Fruit fly (Drosophila melanogaster): ENCODE measurements around the gene bc10.

dm6 chr3L:5556195-5556594 is 8.8 kb upstream of the bc10 start:
- TF ChIP-seq psq (GFP tag; optimal IDR thresholded peaks at IDR 0.05) (no peak), fru (GFP tag; optimal IDR thresholded peaks at IDR 0.05) (no peak), Myc (optimal IDR thresholded peaks at IDR 0.05) (no peak), Dfd (GFP tag; optimal IDR thresholded peaks at IDR 0.05) (no peak), dl (GFP tag; optimal IDR thresholded peaks at IDR 0.05; ENCODE audit: insufficient read depth in 1 of 2, partially characterized antibody in 2 of 2) (no peak), woc (GFP tag; optimal IDR thresholded peaks at IDR 0.05) (no peak), Hr78 (GFP tag; optimal IDR thresholded peaks at IDR 0.05) (no peak), lola (GFP tag; optimal IDR thresholded peaks at IDR 0.05) (no peak), usp (GFP tag; optimal IDR thresholded peaks at IDR 0.05) (no peak), GATAd (GFP tag; optimal IDR thresholded peaks at IDR 0.05) (no peak), CG9705 (GFP tag; optimal IDR thresholded peaks at IDR 0.05) (no peak), Sp1 (GFP tag; optimal IDR thresholded peaks at IDR 0.05) (no peak), Abd-B (GFP tag; optimal IDR thresholded peaks at IDR 0.05) (no peak)

Data from whole organism, wandering third instar larva.